Fruit fly (Drosophila melanogaster) S2 (cell line): Measurements from ENCODE around the gene Flad1.

Source experiments
- CG8478 ChIP-seq: fragments of >200 bp; optimal IDR thresholded peaks from 2 replicates; lab custom pipeline; 2018
- CTCF ChIP-seq, 2 experiments: fragments of >200 bp; optimal IDR thresholded peaks; 2 replicates each; lab custom pipeline; 2018

dm6 chrX:12939021-12939420, 35.7 kb upstream of the Flad1 start:
- no peak for TF ChIP-seq CG8478
- TF ChIP-seq CTCF (optimal IDR thresholded peaks at IDR 0.05; lab: Kevin White, UChicago): no peak
